2 fruit fly cellular contexts compared by ENCODE assay signal in the genomic region with DNA sequence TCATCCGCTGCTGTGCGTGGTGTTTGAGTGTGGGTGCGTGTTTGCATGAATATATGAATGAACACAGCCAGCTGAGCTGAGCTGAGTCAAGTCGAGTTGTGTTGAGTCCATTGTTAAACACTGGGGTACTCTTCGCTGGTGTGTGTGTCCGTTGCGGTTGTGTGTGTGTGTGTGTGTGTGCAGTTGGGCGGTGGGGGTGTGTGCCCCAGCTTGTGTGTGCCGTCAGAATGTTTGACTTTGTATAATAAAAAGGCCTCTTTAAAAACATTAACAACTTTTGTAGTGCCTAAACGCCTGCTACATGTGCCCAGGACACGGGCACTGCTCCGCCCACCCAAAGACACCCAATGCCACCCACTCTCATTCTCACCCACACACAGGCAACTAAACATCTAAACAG.
TF ChIP-seq lines count a peak whose summit lies in the region.

No protein-coding gene starts in this region.

- TF ChIP-seq CTCF in whole organism, embryonic (GFP tag; optimal IDR thresholded peaks at IDR 0.05; lab: Kevin White, UChicago): no peak

TF ChIP-seq in whole organism, embryonic, 481 proteins besides CTCF, POLR2A, EP300 and RAD21:
- TF ChIP-seq E2f1 (GFP tag; IDR thresholded peaks at IDR 0.05; lab: Robert Waterston, UW) (no peak), Dad (GFP tag; optimal IDR thresholded peaks at IDR 0.05; lab: Kevin White, UChicago) (no peak), CG9215 (GFP tag; IDR thresholded peaks at IDR 0.05; lab: Robert Waterston, UW) (no peak), Mad (GFP tag; optimal IDR thresholded peaks at IDR 0.05; lab: Kevin White, UChicago) (no peak), cg (GFP tag; optimal IDR thresholded peaks at IDR 0.05; lab: Kevin White, UChicago) (peak; percentile 15), CG8478 (optimal IDR thresholded peaks at IDR 0.05; lab: Kevin White, UChicago) (peak; percentile 2), CG18476 (GFP tag; optimal IDR thresholded peaks at IDR 0.05; lab: Kevin White, UChicago) (no peak), CG18011 (GFP tag; optimal IDR thresholded peaks at IDR 0.05; lab: Kevin White, UChicago) (no peak), Dfd (GFP tag; optimal IDR thresholded peaks at IDR 0.05; lab: Kevin White, UChicago) (peak in 1 of 2 experiments; percentile 65), Ets65A (GFP tag; lab: Kevin White, UChicago) (peak; percentile 79), CG10959 (GFP tag; IDR thresholded peaks at IDR 0.05; lab: Robert Waterston, UW) (no peak)

TF ChIP-seq in whole organism, wandering third instar larva, 38 proteins besides CTCF, POLR2A, EP300 and RAD21:
- no peak for TF ChIP-seq Hr78 (GFP tag; optimal IDR thresholded peaks at IDR 0.05; lab: Kevin White, UChicago)
- peak; percentile 80 for TF ChIP-seq Dfd (GFP tag; optimal IDR thresholded peaks at IDR 0.05; lab: Kevin White, UChicago)
